Worm (Caenorhabditis elegans) whole organism, L2 larva: Measurements from ENCODE around the gene F23B12.1.

Experiments
- C34F6.9 ChIP-seq: fragments of 150-350 bp; optimal IDR thresholded peaks from 2 replicates; lab custom pipeline; 2014; ENCODE audit warnings: missing biosample characterization, missing genetic modification characterization
- F13H6.1 ChIP-seq: sonication (generic microtip); optimal IDR thresholded peaks from 2 replicates; lab custom pipeline; 2016; ENCODE audit warnings: missing genetic modification characterization, missing compliant biosample characterization
- R02D3.7 ChIP-seq: fragments of 150-350 bp; optimal IDR thresholded peaks from 2 replicates; lab custom pipeline; 2014; ENCODE audit warnings: missing biosample characterization, missing genetic modification characterization
- Y55F3AM.14 ChIP-seq: fragments of 200-800 bp; sonication (Bioruptor generic); optimal IDR thresholded peaks from 2 replicates; lab custom pipeline; 2018; ENCODE audit warnings: mild to moderate bottlenecking, missing genetic modification characterization, missing compliant biosample characterization
- alr-1 ChIP-seq: fragments of 150-350 bp; optimal IDR thresholded peaks from 2 replicates; lab custom pipeline; 2014; ENCODE audit warnings: missing biosample characterization, missing genetic modification characterization
- ama-1 ChIP-seq: fragments of 150-350 bp; optimal IDR thresholded peaks from 2 replicates; lab custom pipeline; 2018; ENCODE audit warnings: inconsistent platforms
- blmp-1 ChIP-seq: sonication (generic microtip); optimal IDR thresholded peaks from 2 replicates; lab custom pipeline; 2017; ENCODE audit warnings: missing genetic modification characterization, mild to moderate bottlenecking, missing compliant biosample characterization, antibody characterized with exemption, moderate library complexity; ENCODE audit not compliant: insufficient read depth
- ceh-16 ChIP-seq: fragments of 150-350 bp; optimal IDR thresholded peaks from 2 replicates; lab custom pipeline; 2014; ENCODE audit warnings: missing biosample characterization, missing genetic modification characterization
- ceh-82 ChIP-seq: fragments of 150-350 bp; optimal IDR thresholded peaks from 2 replicates; lab custom pipeline; 2014; ENCODE audit warnings: missing biosample characterization, missing genetic modification characterization
- crh-2 ChIP-seq: sonication (generic microtip); optimal IDR thresholded peaks from 2 replicates; lab custom pipeline; 2017; ENCODE audit warnings: missing biosample characterization, missing genetic modification characterization
- dmd-4 ChIP-seq: sonication (generic microtip); optimal IDR thresholded peaks from 2 replicates; lab custom pipeline; 2017; ENCODE audit warnings: missing biosample characterization, missing genetic modification characterization
- egl-27 ChIP-seq: sonication (generic microtip); optimal IDR thresholded peaks from 3 replicates; lab custom pipeline; 2017; ENCODE audit warnings: missing biosample characterization, missing genetic modification reagents, missing genetic modification characterization
- elt-1 ChIP-seq: fragments of 150-350 bp; optimal IDR thresholded peaks from 2 replicates; lab custom pipeline; 2014; ENCODE audit warnings: missing biosample characterization, missing genetic modification characterization
- elt-3 ChIP-seq: sonication (generic microtip); optimal IDR thresholded peaks from 2 replicates; lab custom pipeline; 2017; ENCODE audit warnings: missing biosample characterization, missing genetic modification characterization
- fos-1 ChIP-seq: fragments of 150-350 bp; optimal IDR thresholded peaks from 2 replicates; lab custom pipeline; 2014; ENCODE audit warnings: missing biosample characterization, missing genetic modification characterization
- gmeb-1 ChIP-seq: fragments of 150-350 bp; optimal IDR thresholded peaks from 2 replicates; lab custom pipeline; 2014; ENCODE audit warnings: missing biosample characterization, missing genetic modification characterization
- lin-11 ChIP-seq: fragments of 150-350 bp; sonication (generic microtip); optimal IDR thresholded peaks from 2 replicates; lab custom pipeline; 2014; ENCODE audit warnings: missing biosample characterization, missing genetic modification characterization, inconsistent platforms, mixed read lengths
- lin-13 ChIP-seq: fragments of 150-350 bp; optimal IDR thresholded peaks from 2 replicates; lab custom pipeline; 2014; ENCODE audit warnings: missing biosample characterization, missing genetic modification reagents, missing genetic modification characterization
- lin-39 ChIP-seq: fragments of 150-350 bp; optimal IDR thresholded peaks from 2 replicates; lab custom pipeline; 2014; ENCODE audit warnings: missing biosample characterization, missing genetic modification reagents, missing genetic modification characterization
- lsy-2 ChIP-seq, 2 experiments: fragments of 150-350 bp in 1 of 2; sonication (generic microtip) in 1 of 2; optimal IDR thresholded peaks; 2 replicates each; lab custom pipeline; 2014 to 2017; ENCODE audit warnings: missing biosample characterization in 2 of 2, missing genetic modification characterization in 2 of 2
- mab-5 ChIP-seq: fragments of 150-350 bp; optimal IDR thresholded peaks from 2 replicates; lab custom pipeline; 2014; ENCODE audit warnings: missing biosample characterization, missing genetic modification characterization
- mbf-1 ChIP-seq: sonication (generic microtip); optimal IDR thresholded peaks from 2 replicates; lab custom pipeline; 2017; ENCODE audit warnings: missing biosample characterization, missing genetic modification characterization
- mdl-1 ChIP-seq, 2 experiments: fragments of 150-350 bp in 1 of 2; sonication (generic microtip) in 1 of 2; optimal IDR thresholded peaks; 2 replicates each; lab custom pipeline; 2017; ENCODE audit warnings: missing biosample characterization in 2 of 2, missing genetic modification characterization in 2 of 2
- nhr-10 ChIP-seq: sonication (generic microtip); optimal IDR thresholded peaks from 2 replicates; lab custom pipeline; 2017; ENCODE audit warnings: missing biosample characterization, missing genetic modification characterization
- nhr-11 ChIP-seq: fragments of 150-350 bp; optimal IDR thresholded peaks from 2 replicates; lab custom pipeline; 2014; ENCODE audit warnings: missing biosample characterization, missing genetic modification characterization
- nhr-12 ChIP-seq: fragments of 150-350 bp; optimal IDR thresholded peaks from 2 replicates; lab custom pipeline; 2014; ENCODE audit warnings: missing biosample characterization, missing genetic modification characterization
- nhr-129 ChIP-seq: fragments of 150-350 bp; optimal IDR thresholded peaks from 2 replicates; lab custom pipeline; 2014; ENCODE audit warnings: missing biosample characterization, missing genetic modification characterization
- nhr-21 ChIP-seq: fragments of 150-350 bp; optimal IDR thresholded peaks from 2 replicates; lab custom pipeline; 2014; ENCODE audit warnings: missing biosample characterization, missing genetic modification characterization
- nhr-23 ChIP-seq: fragments of 150-350 bp; optimal IDR thresholded peaks from 2 replicates; lab custom pipeline; 2014; ENCODE audit warnings: missing biosample characterization, missing genetic modification reagents, missing genetic modification characterization
- nhr-237 ChIP-seq: fragments of 150-350 bp; optimal IDR thresholded peaks from 2 replicates; lab custom pipeline; 2014; ENCODE audit warnings: missing biosample characterization, missing genetic modification characterization
- nhr-25 ChIP-seq: fragments of 150-350 bp; sonication (generic microtip); optimal IDR thresholded peaks from 3 replicates; lab custom pipeline; 2014; ENCODE audit warnings: missing biosample characterization, missing genetic modification characterization
- nhr-6 ChIP-seq: fragments of 150-350 bp; optimal IDR thresholded peaks from 2 replicates; lab custom pipeline; 2014; ENCODE audit warnings: missing biosample characterization, missing genetic modification characterization
- peb-1 ChIP-seq: fragments of 150-350 bp; optimal IDR thresholded peaks from 2 replicates; lab custom pipeline; 2014; ENCODE audit warnings: missing biosample characterization, missing genetic modification characterization
- sem-4 ChIP-seq: fragments of 150-350 bp; optimal IDR thresholded peaks from 2 replicates; lab custom pipeline; 2014; ENCODE audit warnings: missing biosample characterization, missing genetic modification reagents, missing genetic modification characterization
- skn-1 ChIP-seq: sonication (generic microtip); optimal IDR thresholded peaks from 2 replicates; lab custom pipeline; 2017; ENCODE audit warnings: missing biosample characterization, missing genetic modification characterization
- sma-3 ChIP-seq: sonication (generic microtip); optimal IDR thresholded peaks from 2 replicates; lab custom pipeline; 2016; ENCODE audit warnings: missing genetic modification reagents, missing genetic modification characterization, missing compliant biosample characterization
- sma-9 ChIP-seq, 2 experiments: fragments of 150-350 bp in 1 of 2; sonication (generic microtip) in 1 of 2; optimal IDR thresholded peaks; 2 replicates each; lab custom pipeline; 2014 to 2016; ENCODE audit warnings: missing genetic modification characterization in 2 of 2, mild to moderate bottlenecking in 1 of 2, missing biosample characterization in 1 of 2, missing compliant biosample characterization in 1 of 2, missing genetic modification reagents in 1 of 2, moderate library complexity in 1 of 2
- snpc-4 ChIP-seq: fragments of 150-350 bp; optimal IDR thresholded peaks from 2 replicates; lab custom pipeline; 2014; ENCODE audit warnings: missing biosample characterization, missing genetic modification characterization
- unc-39 ChIP-seq: fragments of 150-350 bp; optimal IDR thresholded peaks from 2 replicates; lab custom pipeline; 2014; ENCODE audit warnings: missing biosample characterization, missing genetic modification characterization
- unc-55 ChIP-seq: fragments of 150-350 bp; sonication (generic microtip); optimal IDR thresholded peaks from 3 replicates; lab custom pipeline; 2014; ENCODE audit warnings: missing biosample characterization, missing genetic modification reagents, missing genetic modification characterization
- unc-62 ChIP-seq: fragments of 150-350 bp; optimal IDR thresholded peaks from 2 replicates; lab custom pipeline; 2014; ENCODE audit warnings: missing biosample characterization, missing genetic modification reagents, missing genetic modification characterization
- zag-1 ChIP-seq: fragments of 150-350 bp; optimal IDR thresholded peaks from 2 replicates; lab custom pipeline; 2014; ENCODE audit warnings: missing biosample characterization, missing genetic modification characterization
- ztf-1 ChIP-seq: fragments of 200-800 bp; sonication (Bioruptor generic); conservative IDR thresholded peaks from 2 replicates; pipeline ENCODE4 v1.3.6; 2022; ENCODE audit warnings: missing genetic modification characterization, missing compliant biosample characterization
- ztf-11 ChIP-seq: sonication (generic microtip); optimal IDR thresholded peaks from 2 replicates; lab custom pipeline; 2017; ENCODE audit warnings: missing biosample characterization, missing genetic modification characterization
- ztf-4 ChIP-seq: fragments of 150-350 bp; optimal IDR thresholded peaks from 2 replicates; lab custom pipeline; 2014; ENCODE audit warnings: missing biosample characterization, missing genetic modification characterization

The F23B12.1 gene

DNA sequence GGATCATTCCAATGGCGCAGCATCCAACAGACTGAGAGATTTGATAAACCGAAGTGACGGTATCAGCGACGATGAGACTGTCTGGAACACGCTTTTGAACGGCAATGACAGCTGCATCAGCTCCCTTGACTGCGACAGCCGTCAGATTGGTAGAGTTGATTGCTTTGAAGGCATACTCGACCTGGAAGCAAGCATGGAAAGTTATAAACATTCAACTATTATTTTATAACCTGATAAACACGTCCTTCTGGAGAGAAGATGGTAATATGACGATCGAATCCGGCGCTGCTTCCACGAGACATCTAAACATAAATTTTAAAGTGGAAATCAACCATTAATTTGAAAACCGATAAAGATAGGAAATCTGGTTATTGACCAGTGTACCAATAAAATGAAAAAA lies 6.6 kb upstream of the F23B12.1 start, which contains the start of gene pas-1:
Gene pas-1 (minus strand): TSS at position 302 of the 400 bp plus-strand sequence.
- TF ChIP-seq mbf-1 (tag; lab: Kevin White, UChicago): no peak
- no peak for TF ChIP-seq lin-13 (GFP tag; lab: Kevin White, UChicago)
- TF ChIP-seq lin-11 (tag; lab: Kevin White, UChicago): no peak
- no peak for TF ChIP-seq sma-3
- no peak for TF ChIP-seq lsy-2 (tag; optimal IDR thresholded peaks at IDR 0.05; lab: Kevin White, UChicago)
- TF ChIP-seq unc-62 (GFP tag; lab: Kevin White, UChicago): no peak
- no peak for TF ChIP-seq gmeb-1 (tag; lab: Kevin White, UChicago)

DNA sequence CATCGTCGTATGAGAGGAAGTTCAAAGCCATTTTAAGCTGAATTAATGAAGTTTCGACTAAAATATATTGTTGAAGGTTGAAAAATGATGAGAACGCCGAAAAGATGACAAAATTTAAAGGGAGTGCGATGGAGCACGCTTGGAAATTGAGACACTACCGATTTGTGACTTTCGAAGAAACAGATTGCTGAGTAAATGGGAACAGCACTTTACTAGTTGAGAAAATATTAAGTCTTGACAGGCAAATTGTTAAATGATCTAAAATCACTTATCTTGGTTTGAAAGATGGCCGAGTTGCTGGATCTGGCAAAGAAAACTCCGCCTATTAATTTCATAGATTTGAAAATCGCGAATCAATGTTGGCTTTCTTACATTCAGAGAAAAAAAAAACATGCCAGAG lies 5.7 kb upstream of the F23B12.1 start, which contains the start of gene rpoa-12:
Gene rpoa-12 (minus strand): TSS at position 37 of the 400 bp plus-strand sequence.
- TF ChIP-seq unc-55 (GFP tag; lab: Kevin White, UChicago) (peak; percentile 58), snpc-4 (no peak), nhr-129 (tag; lab: Kevin White, UChicago) (peak; percentile 59), lsy-2 (tag; optimal IDR thresholded peaks at IDR 0.05; lab: Kevin White, UChicago) (peak in 1 of 2 experiments; percentile 44), nhr-23 (tag; lab: Kevin White, UChicago) (no peak), F13H6.1 (tag; lab: Kevin White, UChicago) (peak; percentile 5), sma-9 (GFP tag; optimal IDR thresholded peaks at IDR 0.05; lab: Kevin White, UChicago) (peak; percentile 43), sma-9 (tag; optimal IDR thresholded peaks at IDR 0.05; lab: Kevin White, UChicago) (no peak), lin-13 (GFP tag; lab: Kevin White, UChicago) (no peak), C34F6.9 (tag; lab: Kevin White, UChicago) (peak; percentile 68), skn-1 (tag; lab: Kevin White, UChicago) (peak; percentile 84), sma-3 (peak; percentile 30), blmp-1 (tag; lab: Kevin White, UChicago) (no peak), fos-1 (tag; lab: Kevin White, UChicago) (no peak), nhr-237 (tag; lab: Kevin White, UChicago) (no peak), crh-2 (tag; lab: Kevin White, UChicago) (peak; percentile 40)

DNA sequence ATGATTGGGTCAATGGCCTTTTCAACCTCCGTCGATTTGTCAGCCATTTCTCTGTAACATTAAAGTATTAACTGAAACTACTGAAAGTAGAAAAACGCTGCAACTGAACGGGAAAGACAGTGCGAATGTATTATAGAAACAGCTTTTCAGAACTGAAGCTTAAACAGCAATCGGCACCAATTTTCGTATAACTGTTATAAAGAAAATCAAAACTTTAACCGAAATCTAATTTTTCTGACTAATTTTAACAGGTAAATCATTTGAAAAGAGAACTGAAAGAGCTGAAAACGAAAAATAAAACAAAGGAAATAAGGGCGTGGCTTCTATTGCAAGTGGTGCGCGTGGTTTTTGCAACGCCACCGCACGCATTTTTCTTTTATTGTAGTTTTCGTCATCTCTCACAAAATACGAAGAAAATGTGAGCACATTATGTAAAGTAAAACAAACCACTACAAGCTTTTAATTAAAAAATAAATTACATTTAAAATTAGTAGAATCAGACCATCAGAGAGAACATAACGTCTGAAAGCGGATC lies 3.9 kb upstream of the F23B12.1 start, which contains the start of gene rrsr-1:
Gene rrsr-1 (minus strand): TSS at position 51 of the 535 bp plus-strand sequence.
- TF ChIP-seq unc-62 (GFP tag; lab: Kevin White, UChicago) (no peak), sma-3 (peak; percentile 28), mbf-1 (tag; lab: Kevin White, UChicago) (no peak), sma-9 (GFP tag; optimal IDR thresholded peaks at IDR 0.05; lab: Kevin White, UChicago) (peak; percentile 47), sma-9 (tag; optimal IDR thresholded peaks at IDR 0.05; lab: Kevin White, UChicago) (no peak), R02D3.7 (tag; lab: Kevin White, UChicago) (no peak), ztf-4 (no peak), elt-3 (tag; lab: Kevin White, UChicago) (no peak), mab-5 (tag; lab: Kevin White, UChicago) (no peak), ztf-1 (GFP tag; lab: Robert Waterston, UW) (no peak), F13H6.1 (tag; lab: Kevin White, UChicago) (peak; percentile 38), C34F6.9 (tag; lab: Kevin White, UChicago) (peak; percentile 56), alr-1 (tag; lab: Kevin White, UChicago) (no peak), unc-55 (GFP tag; lab: Kevin White, UChicago) (peak; percentile 54), peb-1 (tag; lab: Kevin White, UChicago) (no peak), ceh-16 (tag; lab: Kevin White, UChicago) (no peak), Y55F3AM.14 (GFP tag; lab: Kevin White, UChicago) (no peak), blmp-1 (tag; lab: Kevin White, UChicago) (no peak), nhr-21 (no peak), skn-1 (tag; lab: Kevin White, UChicago) (peak; percentile 62), lin-13 (GFP tag; lab: Kevin White, UChicago) (no peak), sem-4 (tag; lab: Kevin White, UChicago) (no peak), nhr-237 (tag; lab: Kevin White, UChicago) (no peak), lin-11 (tag; lab: Kevin White, UChicago) (peak; percentile 38), nhr-23 (tag; lab: Kevin White, UChicago) (no peak), nhr-129 (tag; lab: Kevin White, UChicago) (peak; percentile 46), zag-1 (tag; lab: Kevin White, UChicago) (no peak), elt-1 (tag; lab: Kevin White, UChicago) (no peak), nhr-11 (no peak), egl-27 (tag; lab: Kevin White, UChicago) (no peak), lsy-2 (tag; optimal IDR thresholded peaks at IDR 0.05; lab: Kevin White, UChicago) (peak in 1 of 2 experiments; percentile 33), gmeb-1 (tag; lab: Kevin White, UChicago) (no peak), nhr-10 (tag; lab: Kevin White, UChicago) (no peak), dmd-4 (no peak), nhr-12 (tag; lab: Kevin White, UChicago) (no peak), nhr-6 (tag; lab: Kevin White, UChicago) (no peak), mdl-1 (tag; optimal IDR thresholded peaks at IDR 0.05; lab: Kevin White, UChicago) (no peak), nhr-25 (tag; lab: Kevin White, UChicago) (no peak), ama-1 (lab: Kevin White, UChicago) (no peak), fos-1 (tag; lab: Kevin White, UChicago) (no peak), lin-39 (tag; lab: Kevin White, UChicago) (no peak), ztf-11 (no peak), unc-39 (tag; lab: Kevin White, UChicago) (no peak), snpc-4 (no peak), ceh-82 (tag; lab: Kevin White, UChicago) (no peak)
